Fruit fly (Drosophila melanogaster) whole organism, prepupa: ENCODE measurements around the gene CG34026.
A peak's percentile ranks its signal among the peaks of the same experiment; 100 is the strongest.

Experiments used
- Blimp-1 ChIP-seq: fragments of 200-800 bp; sonication (Bioruptor generic); optimal IDR thresholded peaks from 3 replicates; lab custom pipeline; 2017; ENCODE audit warnings: missing biosample characterization, missing genetic modification characterization, mild to moderate bottlenecking, moderate library complexity, missing genetic modification reagents
- CG10631 ChIP-seq: fragments of 200-800 bp; sonication (Bioruptor generic); optimal IDR thresholded peaks from 2 replicates; lab custom pipeline; 2016; ENCODE audit warnings: missing biosample characterization, missing genetic modification characterization
- CG10669 ChIP-seq: fragments of 200-800 bp; sonication (Bioruptor generic); optimal IDR thresholded peaks from 3 replicates; lab custom pipeline; 2018; ENCODE audit warnings: missing biosample characterization, mild to moderate bottlenecking, missing genetic modification characterization, moderate library complexity
- CG11294 ChIP-seq: fragments of 200-800 bp; sonication (Bioruptor generic); IDR thresholded peaks from 2 replicates; pipeline ENCODE4 v1.3.6; 2022; ENCODE audit warnings: missing biosample characterization, missing genetic modification characterization
- CG11762 ChIP-seq: fragments of 200-800 bp; sonication (Bioruptor generic); optimal IDR thresholded peaks from 3 replicates; lab custom pipeline; 2016; ENCODE audit warnings: missing biosample characterization, missing genetic modification characterization; ENCODE audit not compliant: insufficient read depth
- CG15336 ChIP-seq: fragments of 200-800 bp; sonication (Bioruptor generic); IDR thresholded peaks from 2 replicates; pipeline ENCODE4 v1.3.6; 2022; ENCODE audit warnings: missing biosample characterization, missing genetic modification characterization
- CG1621 ChIP-seq: fragments of 200-800 bp; sonication (Bioruptor generic); optimal IDR thresholded peaks from 3 replicates; lab custom pipeline; 2018; ENCODE audit warnings: missing biosample characterization, mild to moderate bottlenecking, missing genetic modification characterization
- CG3032 ChIP-seq: fragments of 200-800 bp; optimal IDR thresholded peaks from 2 replicates; lab custom pipeline; 2019; ENCODE audit warnings: missing biosample characterization, mild to moderate bottlenecking, missing genetic modification characterization, moderate library complexity
- CG34406 ChIP-seq: fragments of 200-800 bp; sonication (Bioruptor generic); optimal IDR thresholded peaks from 3 replicates; lab custom pipeline; 2016; ENCODE audit warnings: missing biosample characterization, missing genetic modification characterization
- CG3919 ChIP-seq: fragments of 200-800 bp; sonication (Bioruptor generic); optimal IDR thresholded peaks from 3 replicates; lab custom pipeline; 2016; ENCODE audit warnings: missing biosample characterization, missing genetic modification characterization
- CG6276 ChIP-seq: fragments of 200-800 bp; sonication (Bioruptor generic); optimal IDR thresholded peaks from 2 replicates; lab custom pipeline; 2017; ENCODE audit warnings: missing biosample characterization, mild to moderate bottlenecking, missing genetic modification characterization
- CG6808 ChIP-seq: fragments of 200-800 bp; sonication (Bioruptor generic); optimal IDR thresholded peaks from 3 replicates; lab custom pipeline; 2017; ENCODE audit warnings: missing biosample characterization, missing genetic modification characterization, mild to moderate bottlenecking, moderate library complexity, missing genetic modification reagents
- CG6854 ChIP-seq: fragments of 200-800 bp; sonication (Bioruptor generic); optimal IDR thresholded peaks from 2 replicates; lab custom pipeline; 2017; ENCODE audit warnings: missing biosample characterization, mild to moderate bottlenecking, missing genetic modification characterization
- CG8632 ChIP-seq: fragments of 200-800 bp; sonication (Bioruptor generic); optimal IDR thresholded peaks from 3 replicates; lab custom pipeline; 2016; ENCODE audit warnings: missing biosample characterization, missing genetic modification characterization
- CG9139 ChIP-seq: fragments of 200-800 bp; sonication (Bioruptor generic); optimal IDR thresholded peaks from 3 replicates; lab custom pipeline; 2017; ENCODE audit warnings: missing biosample characterization, mild to moderate bottlenecking, missing genetic modification characterization
- Eip75B ChIP-seq: fragments of 200-800 bp; sonication (Bioruptor generic); optimal IDR thresholded peaks from 3 replicates; lab custom pipeline; 2016; ENCODE audit warnings: missing biosample characterization, missing genetic modification characterization
- Eip78C ChIP-seq: fragments of 200-800 bp; sonication (Bioruptor generic); peaks from one replicate; lab custom pipeline; 2016; ENCODE audit warnings: missing biosample characterization, missing genetic modification characterization
- Eip93F ChIP-seq: fragments of 200-800 bp; sonication (Bioruptor generic); optimal IDR thresholded peaks from 2 replicates; lab custom pipeline; 2016; ENCODE audit warnings: missing biosample characterization, mild to moderate bottlenecking, missing genetic modification characterization
- Ets96B ChIP-seq: fragments of 200-800 bp; optimal IDR thresholded peaks from 2 replicates; lab custom pipeline; 2019; ENCODE audit warnings: missing biosample characterization, mild to moderate bottlenecking, missing genetic modification characterization, moderate library complexity
- Gug ChIP-seq: fragments of 200-800 bp; sonication (Bioruptor generic); IDR thresholded peaks from 2 replicates; pipeline ENCODE4 v1.3.6; 2022; ENCODE audit warnings: missing biosample characterization, missing genetic modification characterization
- Hr38 ChIP-seq: sonication (Bioruptor generic); optimal IDR thresholded peaks from 2 replicates; lab custom pipeline; 2016; ENCODE audit warnings: missing biosample characterization, missing genetic modification characterization
- Hr39 ChIP-seq: fragments of 200-800 bp; sonication (Bioruptor generic); optimal IDR thresholded peaks from 2 replicates; lab custom pipeline; 2016; ENCODE audit warnings: missing biosample characterization, missing genetic modification characterization
- Hr4 ChIP-seq: fragments of 200-800 bp; sonication (Bioruptor generic); optimal IDR thresholded peaks from 3 replicates; lab custom pipeline; 2016; ENCODE audit warnings: missing biosample characterization, missing genetic modification characterization
- Lpt ChIP-seq: fragments of 200-800 bp; sonication (Bioruptor generic); optimal IDR thresholded peaks from 3 replicates; lab custom pipeline; 2016; ENCODE audit warnings: missing biosample characterization, missing genetic modification characterization
- Met ChIP-seq: fragments of 200-800 bp; sonication (Bioruptor generic); optimal IDR thresholded peaks from 3 replicates; lab custom pipeline; 2016; ENCODE audit warnings: missing biosample characterization, missing genetic modification characterization
- OdsH ChIP-seq: fragments of 200-800 bp; sonication (Bioruptor generic); optimal IDR thresholded peaks from 3 replicates; lab custom pipeline; 2016; ENCODE audit warnings: missing biosample characterization, missing genetic modification characterization
- Smox ChIP-seq: fragments of 200-800 bp; sonication (Bioruptor generic); optimal IDR thresholded peaks from 3 replicates; lab custom pipeline; 2016; ENCODE audit warnings: missing biosample characterization, missing genetic modification characterization
- Sox102F ChIP-seq: fragments of 200-800 bp; sonication (Bioruptor generic); optimal IDR thresholded peaks from 2 replicates; lab custom pipeline; 2016; ENCODE audit warnings: missing biosample characterization, mild to moderate bottlenecking, missing genetic modification characterization
- Sox15 ChIP-seq: fragments of 200-800 bp; sonication (Bioruptor generic); optimal IDR thresholded peaks from 3 replicates; lab custom pipeline; 2016; ENCODE audit warnings: missing biosample characterization, missing genetic modification characterization
- achi ChIP-seq: fragments of 200-800 bp; sonication (Bioruptor generic); optimal IDR thresholded peaks from 3 replicates; lab custom pipeline; 2016; ENCODE audit warnings: missing biosample characterization, missing genetic modification characterization
- cyc ChIP-seq: fragments of 200-800 bp; sonication (Bioruptor generic); optimal IDR thresholded peaks from 3 replicates; lab custom pipeline; 2016; ENCODE audit warnings: missing biosample characterization, missing genetic modification characterization
- dac ChIP-seq: fragments of 200-800 bp; sonication (Bioruptor generic); optimal IDR thresholded peaks from 2 replicates; lab custom pipeline; 2017; ENCODE audit warnings: missing biosample characterization, mild to moderate bottlenecking, missing genetic modification characterization
- eg ChIP-seq: fragments of 200-800 bp; sonication (Bioruptor generic); IDR thresholded peaks from 3 replicates; pipeline ENCODE4 v1.3.6; 2022; ENCODE audit warnings: missing biosample characterization, missing genetic modification characterization
- esn ChIP-seq: fragments of 200-800 bp; sonication (Bioruptor generic); optimal IDR thresholded peaks from 2 replicates; lab custom pipeline; 2016; ENCODE audit warnings: missing biosample characterization, mild to moderate bottlenecking, missing genetic modification characterization, moderate library complexity
- fd59A ChIP-seq: fragments of 200-800 bp; sonication (Bioruptor generic); optimal IDR thresholded peaks from 2 replicates; lab custom pipeline; 2017; ENCODE audit warnings: missing biosample characterization, mild to moderate bottlenecking, missing genetic modification characterization, missing genetic modification reagents
- fd85E ChIP-seq: fragments of 200-800 bp; sonication (Bioruptor generic); optimal IDR thresholded peaks from 3 replicates; lab custom pipeline; 2016; ENCODE audit warnings: missing biosample characterization, missing genetic modification characterization
- fkh ChIP-seq: fragments of 200-800 bp; sonication (Bioruptor generic); optimal IDR thresholded peaks from 3 replicates; lab custom pipeline; 2017; ENCODE audit warnings: missing biosample characterization, mild to moderate bottlenecking, missing genetic modification characterization, moderate library complexity
- net ChIP-seq: fragments of 200-800 bp; sonication (Bioruptor generic); optimal IDR thresholded peaks from 3 replicates; lab custom pipeline; 2016; ENCODE audit warnings: missing biosample characterization, missing genetic modification characterization
- pdm3 ChIP-seq: fragments of 200-800 bp; sonication (Bioruptor generic); optimal IDR thresholded peaks from 3 replicates; lab custom pipeline; 2016; ENCODE audit warnings: missing biosample characterization, missing genetic modification characterization
- salr ChIP-seq, 2 experiments: fragments of 200-800 bp; sonication (Bioruptor generic); optimal IDR thresholded peaks; 3 replicates each; lab custom pipeline; 2016 to 2018; ENCODE audit warnings: missing biosample characterization in 2 of 2, missing genetic modification characterization in 2 of 2, mild to moderate bottlenecking in 1 of 2
- spab ChIP-seq: fragments of 200-800 bp; sonication (Bioruptor generic); optimal IDR thresholded peaks from 2 replicates; lab custom pipeline; 2017; ENCODE audit warnings: missing biosample characterization, mild to moderate bottlenecking, missing genetic modification characterization, missing genetic modification reagents
- ss ChIP-seq, 2 experiments: fragments of 200-800 bp; sonication (Bioruptor generic); optimal IDR thresholded peaks; 2 replicates in 1 of 2; 3 replicates in 1 of 2; lab custom pipeline; 2017 to 2018; ENCODE audit warnings: mild to moderate bottlenecking in 2 of 2, missing biosample characterization in 2 of 2, missing genetic modification characterization in 2 of 2, moderate library complexity in 1 of 2
- svp ChIP-seq: fragments of 200-800 bp; sonication (Bioruptor generic); peaks from one replicate; lab custom pipeline; 2016; ENCODE audit warnings: missing biosample characterization, missing genetic modification characterization
- topi ChIP-seq: fragments of 200-800 bp; sonication (Bioruptor generic); optimal IDR thresholded peaks from 3 replicates; lab custom pipeline; 2016; ENCODE audit warnings: missing biosample characterization, missing genetic modification characterization
- vri ChIP-seq: fragments of 200-800 bp; sonication (Bioruptor generic); optimal IDR thresholded peaks from 3 replicates; lab custom pipeline; 2016; ENCODE audit warnings: missing biosample characterization, mild to moderate bottlenecking, missing genetic modification characterization

The CG34026 gene

DNA sequence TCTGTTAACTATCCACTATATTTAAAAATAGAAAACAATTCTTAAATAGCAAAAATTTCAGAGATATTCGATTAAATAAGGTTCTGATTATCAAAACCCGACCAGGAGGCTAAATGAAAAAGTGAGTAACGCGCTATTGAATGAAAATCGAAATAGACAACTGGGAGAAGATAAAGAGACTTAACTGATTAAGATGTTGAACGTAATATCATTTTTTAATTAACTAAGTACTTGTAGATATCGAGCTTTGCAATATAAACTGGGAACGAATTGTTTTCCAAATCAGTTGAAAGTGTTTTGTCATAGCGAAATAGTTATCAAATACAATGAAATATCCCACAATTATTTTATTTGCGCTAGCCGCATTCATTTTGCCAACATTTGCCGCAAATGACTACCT is at the start of gene CG34026:
Gene CG34026 (plus strand): TSS at position 301 of the 400 bp plus-strand sequence.
- TF ChIP-seq fd85E (GFP tag; lab: Kevin White, UChicago) (no peak), achi (GFP tag; lab: Kevin White, UChicago) (no peak), esn (GFP tag; lab: Kevin White, UChicago) (no peak), Met (GFP tag; lab: Kevin White, UChicago) (no peak), CG10631 (GFP tag; lab: Kevin White, UChicago) (no peak), CG11294 (GFP tag; lab: Robert Waterston, UW) (no peak), CG8632 (GFP tag; lab: Kevin White, UChicago) (no peak), CG3032 (tag; lab: Kevin White, UChicago) (no peak), salr (GFP tag; optimal IDR thresholded peaks at IDR 0.05; lab: Kevin White, UChicago) (no peak), CG6854 (GFP tag; lab: Kevin White, UChicago) (no peak), CG6808 (GFP tag; lab: Kevin White, UChicago) (no peak), Lpt (GFP tag; lab: Kevin White, UChicago) (no peak), CG34406 (GFP tag; lab: Kevin White, UChicago) (no peak), topi (GFP tag; lab: Kevin White, UChicago) (no peak)

DNA sequence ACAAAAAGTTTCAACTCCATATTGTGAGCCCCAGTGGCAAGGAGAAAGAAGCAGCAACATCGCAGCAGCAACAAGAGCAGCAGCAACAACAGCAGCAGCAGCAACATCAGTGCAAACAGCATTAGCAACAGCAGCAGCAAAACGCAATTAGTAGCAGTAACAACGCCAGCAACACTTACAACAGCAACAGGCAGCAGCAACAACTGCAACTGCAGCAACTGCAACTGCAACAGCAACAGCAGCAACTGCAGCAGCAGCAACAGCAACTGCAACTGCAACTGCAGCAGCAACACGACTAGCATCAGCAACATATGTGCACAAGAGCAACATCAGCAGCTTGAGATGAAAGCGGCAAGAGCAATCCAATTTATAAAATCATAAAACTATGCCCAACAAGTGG is 48.4 kb upstream of the CG34026 start:
- peak; percentile 76 for TF ChIP-seq CG3919 (GFP tag; lab: Kevin White, UChicago)
- TF ChIP-seq Eip78C (GFP tag; lab: Kevin White, UChicago): peak; percentile 34
- no peak for TF ChIP-seq fkh (GFP tag; lab: Kevin White, UChicago)

DNA sequence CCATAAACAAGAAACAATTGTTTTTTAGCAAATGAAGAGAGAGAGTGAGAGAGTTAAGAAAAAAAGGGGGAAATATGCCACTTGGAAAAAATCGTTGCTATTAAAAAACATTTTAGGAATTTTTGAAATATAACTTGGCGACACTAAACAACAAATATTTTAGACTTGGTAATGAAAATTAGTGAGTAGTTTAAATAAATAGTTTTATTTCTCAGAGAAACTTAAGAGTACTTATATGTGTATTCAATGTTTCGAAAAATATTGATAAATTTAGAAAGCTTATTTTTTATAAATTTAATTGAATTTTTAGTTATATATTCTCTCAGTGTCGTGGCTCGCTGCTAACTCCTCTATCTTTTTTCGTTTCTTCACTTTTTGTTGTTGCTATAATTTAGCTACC is 47.7 kb upstream of the CG34026 start:
- TF ChIP-seq CG11762 (GFP tag; lab: Kevin White, UChicago): no peak
- peak; percentile 6 for TF ChIP-seq Hr4 (GFP tag; lab: Kevin White, UChicago)
- no peak for TF ChIP-seq CG6854 (GFP tag; lab: Kevin White, UChicago)
- TF ChIP-seq Sox15 (GFP tag; lab: Kevin White, UChicago): no peak
- no peak for TF ChIP-seq Eip75B (GFP tag; lab: Kevin White, UChicago)
- TF ChIP-seq esn (GFP tag; lab: Kevin White, UChicago): no peak
- TF ChIP-seq vri: no peak
- no peak for TF ChIP-seq CG34406 (GFP tag; lab: Kevin White, UChicago)
- no peak for TF ChIP-seq eg (GFP tag; lab: Robert Waterston, UW)
- no peak for TF ChIP-seq cyc
- TF ChIP-seq CG10631 (GFP tag; lab: Kevin White, UChicago): no peak
- TF ChIP-seq CG3919 (GFP tag; lab: Kevin White, UChicago): no peak
- TF ChIP-seq CG15336: peak; percentile 44; the same call in 1 of the 2 replicates
- peak; percentile 4 for TF ChIP-seq achi (GFP tag; lab: Kevin White, UChicago)
- TF ChIP-seq Hr39 (GFP tag; lab: Kevin White, UChicago): no peak
- TF ChIP-seq OdsH (GFP tag; lab: Kevin White, UChicago): no peak
- no peak for TF ChIP-seq spab (GFP tag; lab: Kevin White, UChicago)
- no peak for TF ChIP-seq fd59A (GFP tag; lab: Kevin White, UChicago)
- peak; percentile 15 for TF ChIP-seq topi (GFP tag; lab: Kevin White, UChicago)
- no peak for TF ChIP-seq net (GFP tag; lab: Kevin White, UChicago)
- TF ChIP-seq Met (GFP tag; lab: Kevin White, UChicago): peak; percentile 18
- TF ChIP-seq Gug (GFP tag; lab: Robert Waterston, UW): no peak
- TF ChIP-seq CG6808 (GFP tag; lab: Kevin White, UChicago): no peak
- no peak for TF ChIP-seq CG8632 (GFP tag; lab: Kevin White, UChicago)
- peak; percentile 8 for TF ChIP-seq svp
- TF ChIP-seq Hr38 (GFP tag; lab: Kevin White, UChicago): no peak
- TF ChIP-seq Ets96B: no peak
- no peak for TF ChIP-seq CG11294 (GFP tag; lab: Robert Waterston, UW)
- TF ChIP-seq Eip93F (GFP tag; lab: Kevin White, UChicago): no peak
- no peak for TF ChIP-seq CG10669
- no peak for TF ChIP-seq ss (GFP tag; optimal IDR thresholded peaks at IDR 0.05; lab: Kevin White, UChicago)
- TF ChIP-seq CG9139: no peak
- TF ChIP-seq CG6276: no peak
- no peak for TF ChIP-seq Blimp-1 (GFP tag; lab: Kevin White, UChicago)
- TF ChIP-seq Sox102F (GFP tag; lab: Kevin White, UChicago): no peak
- no peak for TF ChIP-seq pdm3
- no peak for TF ChIP-seq CG3032 (tag; lab: Kevin White, UChicago)
- no peak for TF ChIP-seq Smox
- TF ChIP-seq Eip78C (GFP tag; lab: Kevin White, UChicago): peak; percentile 61
- no peak for TF ChIP-seq fkh (GFP tag; lab: Kevin White, UChicago)
- TF ChIP-seq CG1621 (tag; lab: Kevin White, UChicago): no peak
- TF ChIP-seq dac (GFP tag; lab: Kevin White, UChicago): no peak
- TF ChIP-seq fd85E (GFP tag; lab: Kevin White, UChicago): no peak
